Fruit fly (Drosophila melanogaster): ENCODE measurements around the gene CG10514.

CG10514 gene

DNA sequence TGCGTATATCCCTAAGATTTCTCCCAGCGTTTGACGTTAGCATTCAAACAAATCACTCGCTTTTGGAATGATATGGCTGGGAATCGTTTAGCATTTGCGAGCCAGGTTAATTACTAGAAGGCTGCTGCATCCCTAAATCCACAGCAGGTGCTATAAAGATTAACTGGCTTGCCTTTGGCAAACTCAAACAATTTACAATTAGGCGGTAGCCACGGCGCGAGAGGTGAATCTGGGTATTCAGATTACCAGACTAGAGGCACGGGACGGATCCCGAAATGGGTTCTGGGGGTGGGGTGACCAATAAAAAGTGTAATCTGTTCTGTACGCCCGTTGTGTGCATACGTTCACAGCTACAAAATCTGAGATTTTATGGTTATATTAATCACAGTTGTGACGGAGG, 1.5 kb upstream of the CG10514 start, which contains the start of gene CG11892 (continued):
- no peak for TF ChIP-seq knrl (GFP tag; IDR thresholded peaks at IDR 0.05; ENCODE audit: partially characterized antibody)
- TF ChIP-seq dpn (GFP tag; optimal IDR thresholded peaks at IDR 0.05), result no peak
- no peak for TF ChIP-seq bab2 (GFP tag; optimal IDR thresholded peaks at IDR 0.05)
- TF ChIP-seq Ets97D (GFP tag; optimal IDR thresholded peaks at IDR 0.05), result no peak
- no peak for TF ChIP-seq pnt (GFP tag; optimal IDR thresholded peaks at IDR 0.05)
- TF ChIP-seq CG10321 (GFP tag; IDR thresholded peaks at IDR 0.05), result no peak
- no peak for TF ChIP-seq Lim3 (GFP tag; IDR thresholded peaks at IDR 0.05)
- TF ChIP-seq CoRest (tag; optimal IDR thresholded peaks at IDR 0.05), result no peak
- no peak for TF ChIP-seq chm (GFP tag; IDR thresholded peaks at IDR 0.05)
- no peak for TF ChIP-seq CG11696 (GFP tag; IDR thresholded peaks at IDR 0.05)
- no peak for TF ChIP-seq Awh (GFP tag; IDR thresholded peaks at IDR 0.05)
- TF ChIP-seq h (optimal IDR thresholded peaks at IDR 0.05), result no peak
- TF ChIP-seq sima (GFP tag; optimal IDR thresholded peaks at IDR 0.05), result no peak
- TF ChIP-seq CG1602 (GFP tag; optimal IDR thresholded peaks at IDR 0.05), result no peak
- TF ChIP-seq CG13894 (tag; optimal IDR thresholded peaks at IDR 0.05), result peak; percentile 68
- TF ChIP-seq Meics (GFP tag; optimal IDR thresholded peaks at IDR 0.05), result peak; percentile 55
- peak; percentile 72 for TF ChIP-seq CG10543 (GFP tag; optimal IDR thresholded peaks at IDR 0.05)
- no peak for TF ChIP-seq al (GFP tag; IDR thresholded peaks at IDR 0.05)
- peak; percentile 69; the same call in 1 of the 3 replicates for TF ChIP-seq ci (GFP tag; IDR thresholded peaks at IDR 0.05)
- no peak for TF ChIP-seq NFAT (GFP tag; IDR thresholded peaks at IDR 0.05)
- TF ChIP-seq CG17359 (tag; optimal IDR thresholded peaks at IDR 0.05), result peak; percentile 60
- no peak for TF ChIP-seq fu2 (GFP tag; optimal IDR thresholded peaks at IDR 0.05)
- TF ChIP-seq dati (GFP tag; IDR thresholded peaks at IDR 0.05), result no peak
- TF ChIP-seq CG18619 (GFP tag; optimal IDR thresholded peaks at IDR 0.05), result peak; percentile 46
- TF ChIP-seq lab (GFP tag; optimal IDR thresholded peaks at IDR 0.05), result peak; percentile 83
- TF ChIP-seq Lpt (GFP tag; optimal IDR thresholded peaks at IDR 0.05), result no peak
- TF ChIP-seq CG4424 (GFP tag; optimal IDR thresholded peaks at IDR 0.05), result no peak
- TF ChIP-seq en (GFP tag; optimal IDR thresholded peaks at IDR 0.05), result no peak
- peak; percentile 76 for TF ChIP-seq CG13296 (GFP tag; optimal IDR thresholded peaks at IDR 0.05)
- TF ChIP-seq row (GFP tag; IDR thresholded peaks at IDR 0.05), result no peak
- TF ChIP-seq CG7745 (tag; optimal IDR thresholded peaks at IDR 0.05), result no peak
- peak; percentile 52 for TF ChIP-seq CG9817 (tag; optimal IDR thresholded peaks at IDR 0.05)
- TF ChIP-seq CG8944 (GFP tag; optimal IDR thresholded peaks at IDR 0.05), result no peak
- no peak for TF ChIP-seq CG6254 (GFP tag; optimal IDR thresholded peaks at IDR 0.05)
- no peak for TF ChIP-seq CG14667 (GFP tag; IDR thresholded peaks at IDR 0.05)
- no peak for TF ChIP-seq CG3847 (GFP tag; IDR thresholded peaks at IDR 0.05)
- TF ChIP-seq dimm (GFP tag; IDR thresholded peaks at IDR 0.05), result no peak
- no peak for TF ChIP-seq lov (optimal IDR thresholded peaks at IDR 0.05)
- TF ChIP-seq lov (GFP tag; IDR thresholded peaks at IDR 0.05), result no peak
- no peak for TF ChIP-seq CG18476 (GFP tag; optimal IDR thresholded peaks at IDR 0.05)
- no peak for TF ChIP-seq CG16779 (GFP tag; IDR thresholded peaks at IDR 0.05)
- no peak for TF ChIP-seq Ravus (GFP tag; IDR thresholded peaks at IDR 0.05)
- TF ChIP-seq Nf-YC (tag; optimal IDR thresholded peaks at IDR 0.05), result no peak
- no peak for TF ChIP-seq pzg (GFP tag; optimal IDR thresholded peaks at IDR 0.05)
- TF ChIP-seq CG31224 (GFP tag; IDR thresholded peaks at IDR 0.05), result no peak
- no peak for TF ChIP-seq CG6654 (GFP tag; optimal IDR thresholded peaks at IDR 0.05)
- TF ChIP-seq CG11093 (GFP tag; IDR thresholded peaks at IDR 0.05), result no peak
- no peak for TF ChIP-seq CG9437 (GFP tag; optimal IDR thresholded peaks at IDR 0.05)
- no peak for TF ChIP-seq Atf-2 (GFP tag; optimal IDR thresholded peaks at IDR 0.05)
- peak; percentile 45 for TF ChIP-seq ash1 (GFP tag; optimal IDR thresholded peaks at IDR 0.05)
- peak; percentile 79 for TF ChIP-seq schlank (tag; optimal IDR thresholded peaks at IDR 0.05)
- no peak for TF ChIP-seq Dad (GFP tag; optimal IDR thresholded peaks at IDR 0.05)
- TF ChIP-seq gce (GFP tag; IDR thresholded peaks at IDR 0.05), result no peak
- TF ChIP-seq Poxn (GFP tag; IDR thresholded peaks at IDR 0.05), result no peak
